Fruit fly (Drosophila melanogaster) whole organism, pupa: ENCODE measurements around the gene Bug22.

ENCODE experiments used
- CG10348 ChIP-seq: fragments of 200-800 bp; sonication (Bioruptor generic); IDR thresholded peaks from 2 replicates; pipeline ENCODE4 v1.3.6; 2022; ENCODE audit warnings: missing biosample characterization, missing genetic modification characterization
- CG12605 ChIP-seq: fragments of 200-800 bp; sonication (Bioruptor generic); IDR thresholded peaks from 2 replicates; pipeline ENCODE4 v1.3.6; 2022; ENCODE audit warnings: missing biosample characterization, missing genetic modification characterization
- CG17806 ChIP-seq: fragments of 200-800 bp; sonication (Bioruptor generic); optimal IDR thresholded peaks from 2 replicates; lab custom pipeline; 2018; ENCODE audit warnings: missing biosample characterization, mild to moderate bottlenecking, missing genetic modification characterization, moderate library complexity
- CG32121 ChIP-seq: fragments of 200-800 bp; sonication (Bioruptor generic); IDR thresholded peaks from 2 replicates; pipeline ENCODE4 v1.3.6; 2022; ENCODE audit warnings: missing biosample characterization, missing genetic modification characterization
- CG34367 ChIP-seq: fragments of 200-800 bp; sonication (Bioruptor generic); optimal IDR thresholded peaks from 2 replicates; lab custom pipeline; 2018; ENCODE audit warnings: missing biosample characterization, mild to moderate bottlenecking, missing genetic modification characterization
- CG9948 ChIP-seq: fragments of 200-800 bp; sonication (Bioruptor generic); optimal IDR thresholded peaks from 2 replicates; lab custom pipeline; 2018; ENCODE audit warnings: missing biosample characterization, mild to moderate bottlenecking, missing genetic modification characterization, moderate library complexity
- D1 ChIP-seq: fragments of 200-800 bp; sonication (Bioruptor generic); optimal IDR thresholded peaks from 2 replicates; lab custom pipeline; 2018; ENCODE audit warnings: missing biosample characterization, mild to moderate bottlenecking, missing genetic modification characterization, moderate library complexity
- EcR ChIP-seq: fragments of 200-800 bp; sonication (Bioruptor generic); optimal IDR thresholded peaks from 3 replicates; lab custom pipeline; 2019; ENCODE audit warnings: missing biosample characterization, missing genetic modification characterization, mild to moderate bottlenecking, moderate library complexity, missing genetic modification reagents
- Ets98B ChIP-seq: fragments of 200-800 bp; sonication (Bioruptor generic); IDR thresholded peaks from 2 replicates; pipeline ENCODE4 v1.3.6; 2022; ENCODE audit warnings: missing biosample characterization, missing genetic modification characterization
- Pif1A ChIP-seq: fragments of 200-800 bp; sonication (Bioruptor generic); optimal IDR thresholded peaks from 3 replicates; lab custom pipeline; 2016; ENCODE audit warnings: missing biosample characterization, missing genetic modification characterization
- Pif1B ChIP-seq: fragments of 200-800 bp; sonication (Bioruptor generic); optimal IDR thresholded peaks from 3 replicates; lab custom pipeline; 2016; ENCODE audit warnings: missing biosample characterization, missing genetic modification characterization
- Snoo ChIP-seq: fragments of 200-800 bp; sonication (Bioruptor generic); optimal IDR thresholded peaks from 3 replicates; lab custom pipeline; 2017; ENCODE audit warnings: missing biosample characterization, mild to moderate bottlenecking, missing genetic modification characterization, inconsistent platforms
- fd96Ca ChIP-seq: fragments of 200-800 bp; sonication (Bioruptor generic); IDR thresholded peaks from 3 replicates; pipeline ENCODE4 v1.3.6; 2022; ENCODE audit warnings: missing biosample characterization, missing genetic modification characterization
- rn ChIP-seq: fragments of 200-800 bp; sonication (Bioruptor generic); IDR thresholded peaks from 2 replicates; pipeline ENCODE4 v1.3.6; 2022; ENCODE audit warnings: missing biosample characterization, missing genetic modification characterization

DNA sequence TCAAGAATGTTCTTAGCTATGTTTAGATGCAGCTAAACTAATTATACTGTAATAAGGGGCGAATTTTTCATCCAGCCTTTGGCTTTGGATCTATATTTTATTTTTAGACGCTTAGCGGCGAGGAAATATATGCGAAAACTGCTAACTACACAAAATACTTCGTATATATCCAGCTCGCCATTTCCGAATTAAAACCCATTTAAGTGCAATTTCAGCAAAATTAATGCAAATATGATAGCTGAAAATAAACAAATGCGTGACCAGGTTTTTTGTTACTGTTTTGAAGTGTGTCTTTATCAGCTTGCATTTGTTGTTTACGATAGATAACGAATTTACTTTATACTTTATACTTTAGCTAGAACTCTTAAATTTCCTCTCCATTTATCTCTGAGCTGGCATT lies 35.7 kb downstream of the Bug22 start:
- no peak for TF ChIP-seq Pif1A (GFP tag; lab: Kevin White, UChicago)
- no peak for TF ChIP-seq CG12605
- TF ChIP-seq EcR (GFP tag; lab: Kevin White, UChicago) = no peak
- TF ChIP-seq CG9948 (tag; lab: Kevin White, UChicago) = no peak
- no peak for TF ChIP-seq Snoo (tag; lab: Kevin White, UChicago)
- no peak for TF ChIP-seq rn (GFP tag; lab: Robert Waterston, UW)
- TF ChIP-seq Ets98B (GFP tag; lab: Robert Waterston, UW) = no peak
- TF ChIP-seq CG10348 (GFP tag; lab: Robert Waterston, UW) = no peak
- TF ChIP-seq D1 (tag; lab: Kevin White, UChicago) = no peak
- no peak for TF ChIP-seq CG17806 (tag; lab: Kevin White, UChicago)
- no peak for TF ChIP-seq fd96Ca (GFP tag; lab: Robert Waterston, UW)
- TF ChIP-seq CG32121 = no peak
- TF ChIP-seq Pif1B = no peak
- TF ChIP-seq CG34367 = no peak
